Worm (Caenorhabditis elegans) whole organism, L4/young adult: ENCODE measurements around the gene tag-153.

ENCODE experiments used
- W03F9.2 ChIP-seq: fragments of 150-350 bp; optimal IDR thresholded peaks from 2 replicates; lab custom pipeline; 2014; ENCODE audit warnings: missing biosample characterization, missing genetic modification characterization
- dao-5 ChIP-seq: sonication (generic microtip); optimal IDR thresholded peaks from 2 replicates; lab custom pipeline; 2016; ENCODE audit warnings: missing genotype, missing genetic modification characterization, moderate library complexity, missing compliant biosample characterization
- him-1 ChIP-seq: sonication (generic microtip); optimal IDR thresholded peaks from 2 replicates; lab custom pipeline; 2016; ENCODE audit warnings: missing genotype, missing genetic modification reagents, missing genetic modification characterization, missing compliant biosample characterization

DNA sequence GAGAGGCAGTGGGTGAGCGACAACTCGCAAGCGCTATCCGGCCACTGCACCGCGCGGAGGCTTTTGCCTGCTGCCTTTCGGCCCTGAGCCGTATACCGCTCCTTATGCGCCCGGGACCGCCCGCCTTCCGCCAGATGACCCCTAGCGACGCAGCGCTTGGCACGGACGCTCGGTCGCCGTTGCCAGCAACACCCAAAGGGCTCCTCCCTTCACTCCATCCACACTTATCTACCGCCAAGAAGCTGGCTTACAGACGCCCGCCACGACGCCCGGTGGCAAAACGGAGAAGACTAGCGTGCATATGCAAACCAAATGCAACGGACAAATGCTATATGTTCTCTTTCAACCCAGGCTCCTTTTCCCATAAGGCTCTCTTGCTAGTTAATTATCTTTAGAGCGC, 29.5 kb upstream of the tag-153 start:
- no peak for TF ChIP-seq W03F9.2 (tag; lab: Kevin White, UChicago)
- no peak for TF ChIP-seq him-1 (tag; lab: Kevin White, UChicago)
- no peak for TF ChIP-seq dao-5
